Worm (Caenorhabditis elegans) whole organism, L1 larva: ENCODE data around the gene myo-3.
A peak's percentile ranks its signal among the peaks of the same experiment; 100 is the strongest.

ENCODE experiments used
- C16A3.4 ChIP-seq: fragments of 150-350 bp; optimal IDR thresholded peaks from 2 replicates; lab custom pipeline; 2014; ENCODE audit warnings: missing biosample characterization, missing genetic modification characterization
- aly-2 ChIP-seq: fragments of 150-350 bp; optimal IDR thresholded peaks from 2 replicates; lab custom pipeline; 2014; ENCODE audit warnings: missing biosample characterization, missing genetic modification characterization
- blmp-1 ChIP-seq: fragments of 150-350 bp; optimal IDR thresholded peaks from 2 replicates; lab custom pipeline; 2014; ENCODE audit warnings: missing biosample characterization, missing genetic modification characterization
- ces-1 ChIP-seq: fragments of 150-350 bp; optimal IDR thresholded peaks from 2 replicates; lab custom pipeline; 2014; ENCODE audit warnings: missing biosample characterization, missing genetic modification reagents, missing genetic modification characterization
- dpl-1 ChIP-seq, 3 experiments: fragments of 150-350 bp in 2 of 3; sonication (generic microtip) in 1 of 3; optimal IDR thresholded peaks; 2 replicates each; lab custom pipeline; 2014 to 2017; ENCODE audit warnings: missing biosample characterization in 3 of 3, missing genetic modification characterization in 3 of 3, missing genetic modification reagents in 3 of 3
- dsc-1 ChIP-seq: sonication (generic microtip); optimal IDR thresholded peaks from 2 replicates; lab custom pipeline; 2016; ENCODE audit warnings: mild to moderate bottlenecking, missing genetic modification characterization, missing compliant biosample characterization
- efl-1 ChIP-seq, 4 experiments: fragments of 150-350 bp; optimal IDR thresholded peaks in 3 of 4; peaks in 1 of 4; 1 replicate in 1 of 4; 2 replicates in 3 of 4; lab custom pipeline; 2014; ENCODE audit warnings: missing biosample characterization in 2 of 4, missing genetic modification characterization in 2 of 4, missing genetic modification reagents in 2 of 4
- efl-3 ChIP-seq: fragments of 200-800 bp; sonication (Bioruptor generic); optimal IDR thresholded peaks from 2 replicates; lab custom pipeline; 2018; ENCODE audit warnings: mild to moderate bottlenecking, missing genetic modification characterization, missing compliant biosample characterization
- egl-13 ChIP-seq: sonication (generic microtip); optimal IDR thresholded peaks from 2 replicates; lab custom pipeline; 2016; ENCODE audit warnings: missing genotype, missing genetic modification reagents, missing genetic modification characterization, missing compliant biosample characterization
- elt-2 ChIP-seq: sonication (generic microtip); optimal IDR thresholded peaks from 2 replicates; lab custom pipeline; 2016; ENCODE audit warnings: missing genetic modification characterization, mild to moderate bottlenecking, inconsistent platforms, missing compliant biosample characterization, missing genetic modification reagents
- elt-3 ChIP-seq, 6 experiments: fragments of 150-350 bp in 1 of 6; sonication (generic microtip); optimal IDR thresholded peaks; 2 replicates each; lab custom pipeline; 2017 to 2018; ENCODE audit warnings: missing biosample characterization in 6 of 6, missing genetic modification characterization in 6 of 6, inconsistent platforms in 1 of 6
- fkh-8 ChIP-seq: sonication (generic microtip); optimal IDR thresholded peaks from 2 replicates; lab custom pipeline; 2016; ENCODE audit warnings: mild to moderate bottlenecking, missing genetic modification characterization, missing compliant biosample characterization
- fos-1 ChIP-seq: fragments of 150-350 bp; optimal IDR thresholded peaks from 2 replicates; lab custom pipeline; 2014; ENCODE audit warnings: missing biosample characterization, missing genetic modification characterization
- hlh-17 ChIP-seq: fragments of 200-800 bp; sonication (Bioruptor generic); optimal IDR thresholded peaks from 2 replicates; lab custom pipeline; 2018; ENCODE audit warnings: missing genetic modification characterization, mild to moderate bottlenecking, missing compliant biosample characterization, moderate library complexity, borderline replicate concordance
- hlh-4 ChIP-seq: sonication (generic microtip); optimal IDR thresholded peaks from 2 replicates; lab custom pipeline; 2016; ENCODE audit warnings: mild to moderate bottlenecking, missing genetic modification characterization, missing compliant biosample characterization
- irx-1 ChIP-seq: sonication (generic microtip); optimal IDR thresholded peaks from 2 replicates; lab custom pipeline; 2016; ENCODE audit warnings: missing genetic modification characterization, missing compliant biosample characterization
- lin-14 ChIP-seq: fragments of 200-800 bp; sonication (Bioruptor generic); optimal IDR thresholded peaks from 2 replicates; lab custom pipeline; 2018; ENCODE audit warnings: mild to moderate bottlenecking, missing genetic modification characterization, moderate library complexity, missing compliant biosample characterization
- lin-35 ChIP-seq, 2 experiments: fragments of 150-350 bp; optimal IDR thresholded peaks; 2 replicates each; lab custom pipeline; 2014; ENCODE audit warnings: missing biosample characterization in 2 of 2, missing genetic modification characterization in 2 of 2, missing genetic modification reagents in 2 of 2
- lin-39 ChIP-seq: fragments of 150-350 bp; optimal IDR thresholded peaks from 2 replicates; lab custom pipeline; 2014; ENCODE audit warnings: missing biosample characterization, missing genetic modification reagents, missing genetic modification characterization
- lsy-2 ChIP-seq, 2 experiments: fragments of 150-350 bp; optimal IDR thresholded peaks; 2 replicates each; lab custom pipeline; 2014; ENCODE audit warnings: missing biosample characterization in 2 of 2, missing genetic modification characterization in 2 of 2
- mdl-1 ChIP-seq, 2 experiments: fragments of 150-350 bp; optimal IDR thresholded peaks; 2 replicates each; lab custom pipeline; 2014 to 2017; ENCODE audit warnings: missing biosample characterization in 2 of 2, missing genetic modification characterization in 2 of 2, inconsistent platforms in 1 of 2
- mef-2 ChIP-seq: fragments of 150-350 bp; optimal IDR thresholded peaks from 2 replicates; lab custom pipeline; 2014; ENCODE audit warnings: missing biosample characterization, missing genetic modification characterization
- mep-1 ChIP-seq: fragments of 150-350 bp; optimal IDR thresholded peaks from 2 replicates; lab custom pipeline; 2014; ENCODE audit warnings: missing biosample characterization, missing genetic modification characterization
- nhr-12 ChIP-seq: sonication (generic microtip); optimal IDR thresholded peaks from 2 replicates; lab custom pipeline; 2017; ENCODE audit warnings: missing biosample characterization, missing genetic modification characterization
- nhr-19 ChIP-seq: fragments of 200-800 bp; sonication (Bioruptor generic); conservative IDR thresholded peaks from 2 replicates; pipeline ENCODE4 v1.3.6; 2022; ENCODE audit warnings: missing genetic modification characterization, missing compliant biosample characterization
- nhr-20 ChIP-seq: sonication (generic microtip); optimal IDR thresholded peaks from 2 replicates; lab custom pipeline; 2016; ENCODE audit warnings: mild to moderate bottlenecking, missing genetic modification characterization, missing compliant biosample characterization
- nhr-28 ChIP-seq: fragments of 150-350 bp; optimal IDR thresholded peaks from 2 replicates; lab custom pipeline; 2014; ENCODE audit warnings: missing biosample characterization, missing genetic modification characterization
- nhr-47 ChIP-seq: sonication (generic microtip); optimal IDR thresholded peaks from 2 replicates; lab custom pipeline; 2016; ENCODE audit warnings: mild to moderate bottlenecking, missing genetic modification characterization, moderate library complexity, missing compliant biosample characterization
- nhr-71 ChIP-seq: sonication (generic microtip); optimal IDR thresholded peaks from 2 replicates; lab custom pipeline; 2016; ENCODE audit warnings: mild to moderate bottlenecking, missing genetic modification characterization, moderate library complexity, missing compliant biosample characterization
- nhr-77 ChIP-seq: fragments of 150-350 bp; optimal IDR thresholded peaks from 2 replicates; lab custom pipeline; 2014; ENCODE audit warnings: missing biosample characterization, missing genetic modification characterization
- nhr-90 ChIP-seq: sonication (generic microtip); optimal IDR thresholded peaks from 2 replicates; lab custom pipeline; 2016; ENCODE audit warnings: mild to moderate bottlenecking, missing genetic modification characterization, missing compliant biosample characterization; ENCODE audit not compliant: poor library complexity
- pax-3 ChIP-seq: fragments of 200-800 bp; sonication (Bioruptor generic); optimal IDR thresholded peaks from 2 replicates; lab custom pipeline; 2018; ENCODE audit warnings: mild to moderate bottlenecking, missing genetic modification characterization, moderate library complexity, missing compliant biosample characterization
- pqm-1 ChIP-seq: sonication (generic microtip); optimal IDR thresholded peaks from 3 replicates; lab custom pipeline; 2017; ENCODE audit warnings: missing biosample characterization, missing genetic modification characterization
- rnt-1 ChIP-seq: sonication (generic microtip); optimal IDR thresholded peaks from 2 replicates; lab custom pipeline; 2016; ENCODE audit warnings: mild to moderate bottlenecking, missing genetic modification characterization, moderate library complexity, missing compliant biosample characterization
- skn-1 ChIP-seq: fragments of 150-350 bp; optimal IDR thresholded peaks from 2 replicates; lab custom pipeline; 2014; ENCODE audit warnings: missing biosample characterization, missing genetic modification characterization
- snpc-4 ChIP-seq: fragments of 150-350 bp; optimal IDR thresholded peaks from 2 replicates; lab custom pipeline; 2014; ENCODE audit warnings: missing biosample characterization, missing genetic modification characterization
- snu-23 ChIP-seq: sonication (generic microtip); optimal IDR thresholded peaks from 2 replicates; lab custom pipeline; 2016; ENCODE audit warnings: missing genetic modification characterization, missing compliant biosample characterization
- sox-4 ChIP-seq: sonication (generic microtip); optimal IDR thresholded peaks from 2 replicates; lab custom pipeline; 2016; ENCODE audit warnings: missing genetic modification characterization, missing compliant biosample characterization
- sptf-1 ChIP-seq: fragments of 150-350 bp; optimal IDR thresholded peaks from 2 replicates; lab custom pipeline; 2014; ENCODE audit warnings: missing biosample characterization, missing genetic modification characterization
- swsn-7 ChIP-seq: sonication (generic microtip); optimal IDR thresholded peaks from 2 replicates; lab custom pipeline; 2016; ENCODE audit warnings: missing genetic modification characterization, missing compliant biosample characterization
- tbx-2 ChIP-seq: sonication (generic microtip); optimal IDR thresholded peaks from 2 replicates; lab custom pipeline; 2016; ENCODE audit warnings: missing genetic modification characterization, missing compliant biosample characterization
- unc-130 ChIP-seq: fragments of 150-350 bp; optimal IDR thresholded peaks from 2 replicates; lab custom pipeline; 2017; ENCODE audit warnings: missing biosample characterization, missing genetic modification characterization, inconsistent platforms
- vab-15 ChIP-seq: sonication (generic microtip); optimal IDR thresholded peaks from 2 replicates; lab custom pipeline; 2017; ENCODE audit warnings: missing genotype, mild to moderate bottlenecking, missing genetic modification characterization, missing compliant biosample characterization
- xbp-1 ChIP-seq: sonication (generic microtip); optimal IDR thresholded peaks from 2 replicates; lab custom pipeline; 2016; ENCODE audit warnings: missing genetic modification characterization, missing compliant biosample characterization
- zag-1 ChIP-seq: fragments of 150-350 bp; optimal IDR thresholded peaks from 2 replicates; lab custom pipeline; 2014; ENCODE audit warnings: missing biosample characterization, missing genetic modification characterization
- zip-4 ChIP-seq: fragments of 200-800 bp; sonication (Bioruptor generic); optimal IDR thresholded peaks from 2 replicates; lab custom pipeline; 2018; ENCODE audit warnings: mild to moderate bottlenecking, missing genetic modification characterization, moderate library complexity, missing compliant biosample characterization
- ztf-11 ChIP-seq, 2 experiments: sonication (generic microtip); optimal IDR thresholded peaks; 2 replicates each; lab custom pipeline; 2016 to 2017; ENCODE audit warnings: missing genetic modification characterization in 2 of 2, missing biosample characterization in 1 of 2, missing compliant biosample characterization in 1 of 2
- ztf-4 ChIP-seq: fragments of 150-350 bp; optimal IDR thresholded peaks from 2 replicates; lab custom pipeline; 2014; ENCODE audit warnings: missing biosample characterization, missing genetic modification characterization

myo-3 gene

DNA sequence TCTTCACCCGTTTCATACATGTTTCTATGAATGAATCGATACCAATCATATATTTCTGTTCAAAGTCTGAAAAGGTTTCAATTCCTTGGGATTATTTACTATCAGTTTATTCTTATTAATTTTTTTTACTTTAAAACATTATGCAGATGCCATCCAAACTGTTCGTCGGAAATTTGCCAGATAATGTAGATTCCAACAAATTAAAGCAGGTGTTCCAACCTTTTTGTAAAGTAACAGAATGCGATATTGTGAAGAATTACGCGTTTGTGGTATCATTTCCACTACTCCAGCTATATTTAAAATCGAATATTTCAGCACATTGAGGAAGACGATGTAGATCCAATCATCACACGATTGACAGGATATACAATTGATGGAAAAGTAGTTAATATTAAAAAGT is 42.0 kb downstream of the myo-3 start, which contains the start of gene rnp-1:
rnp-1 (plus strand) TSS at position 145 of the 400 bp plus-strand sequence.
- TF ChIP-seq efl-1 (optimal IDR thresholded peaks at IDR 0.05; lab: Kevin White, UChicago) (no peak), efl-1 (GFP tag; optimal IDR thresholded peaks at IDR 0.05 in 1 of 2; lab: Kevin White, UChicago) (peak in 1 of 2 experiments; percentile 21), lin-14 (GFP tag; lab: Kevin White, UChicago) (no peak), nhr-71 (peak; percentile 16), pax-3 (tag; lab: Kevin White, UChicago) (peak; percentile 5), nhr-28 (tag; lab: Kevin White, UChicago) (no peak)

DNA sequence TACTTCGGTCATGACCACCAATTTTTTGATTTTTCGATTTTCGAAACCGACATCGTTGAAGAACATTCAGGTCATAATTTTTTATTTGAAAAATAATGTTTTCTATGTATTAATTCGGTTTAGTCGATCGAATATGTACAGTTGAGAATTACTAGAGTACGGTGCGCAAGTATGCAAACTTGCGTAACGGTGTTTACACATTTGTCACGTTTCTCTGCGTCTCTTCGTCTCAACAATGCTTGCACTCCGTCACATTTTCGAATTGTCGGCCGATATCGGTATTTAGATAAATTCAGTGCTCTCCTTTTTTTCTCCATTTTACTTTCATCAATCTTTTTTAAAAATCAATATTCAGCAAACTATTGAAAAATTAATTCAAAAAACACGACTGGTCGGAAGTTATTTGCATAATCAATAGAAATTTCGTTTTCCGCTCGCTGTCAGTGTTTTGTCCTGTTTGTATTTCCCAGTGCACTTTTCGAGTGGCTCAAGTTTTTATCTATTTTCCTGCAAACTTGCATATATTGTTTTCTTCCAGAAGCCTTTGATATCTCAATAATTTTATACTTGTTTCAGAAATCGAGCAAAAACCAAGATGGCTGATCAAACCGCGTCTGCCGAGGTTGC is 43.1 kb downstream of the myo-3 start, which contains the start of gene dpy-30:
dpy-30 (plus strand) TSS at position 577 of the 627 bp plus-strand sequence.
- TF ChIP-seq sptf-1 (tag; lab: Kevin White, UChicago) (no peak), snu-23 (GFP tag; lab: Kevin White, UChicago) (peak; percentile 79), mdl-1 (tag; optimal IDR thresholded peaks at IDR 0.05; lab: Kevin White, UChicago) (peak in 1 of 2 experiments; percentile 32), zip-4 (GFP tag; lab: Kevin White, UChicago) (peak; percentile 26), dpl-1 (GFP tag; optimal IDR thresholded peaks at IDR 0.05; lab: Kevin White, UChicago) (peak; percentile 68 to 80 (median 78)), ztf-4 (peak; percentile 4), elt-3 (tag; optimal IDR thresholded peaks at IDR 0.05; lab: Kevin White, UChicago) (peak in 2 of 6 experiments; percentile 10 to 22), mef-2 (tag; lab: Kevin White, UChicago) (no peak), efl-3 (GFP tag; lab: Kevin White, UChicago) (no peak), ztf-11 (tag; optimal IDR thresholded peaks at IDR 0.05; lab: Kevin White, UChicago) (peak in 1 of 2 experiments; percentile 19), zag-1 (no peak), skn-1 (tag; lab: Kevin White, UChicago) (no peak), nhr-90 (tag; lab: Kevin White, UChicago) (peak; percentile 59), ces-1 (GFP tag; lab: Kevin White, UChicago) (no peak), fos-1 (tag; lab: Kevin White, UChicago) (peak; percentile 7), elt-2 (tag; lab: Kevin White, UChicago) (peak; percentile 13), snpc-4 (tag; lab: Kevin White, UChicago) (peak; percentile 70), xbp-1 (tag; lab: Kevin White, UChicago) (peak; percentile 59), lin-35 (GFP tag; optimal IDR thresholded peaks at IDR 0.05; lab: Kevin White, UChicago) (peak; percentile 79 to 87), C16A3.4 (tag; lab: Kevin White, UChicago) (peak; percentile 64), aly-2 (tag; lab: Kevin White, UChicago) (peak; percentile 3), egl-13 (tag; lab: Kevin White, UChicago) (peak; percentile 37), hlh-17 (GFP tag; lab: Kevin White, UChicago) (no peak), pqm-1 (tag; lab: Kevin White, UChicago) (no peak), nhr-77 (tag; lab: Kevin White, UChicago) (peak; percentile 41), fkh-8 (tag; lab: Kevin White, UChicago) (peak; percentile 31), sox-4 (no peak), nhr-71 (peak; percentile 75), tbx-2 (peak; percentile 61), vab-15 (tag; lab: Kevin White, UChicago) (no peak), lsy-2 (tag; optimal IDR thresholded peaks at IDR 0.05; lab: Kevin White, UChicago) (peak; percentile 94 to 98), nhr-12 (tag; lab: Kevin White, UChicago) (no peak), hlh-4 (no peak), irx-1 (tag; lab: Kevin White, UChicago) (peak; percentile 31), efl-1 (optimal IDR thresholded peaks at IDR 0.05; lab: Kevin White, UChicago) (peak; percentile 79 to 84), efl-1 (GFP tag; optimal IDR thresholded peaks at IDR 0.05 in 1 of 2; lab: Kevin White, UChicago) (peak; percentile 80 to 98), nhr-19 (peak; percentile 59; the same call in 1 of the 2 replicates), dsc-1 (tag; lab: Kevin White, UChicago) (peak; percentile 64), mep-1 (tag; lab: Kevin White, UChicago) (peak; percentile 88), lin-39 (tag; lab: Kevin White, UChicago) (no peak), swsn-7 (peak; percentile 73), pax-3 (tag; lab: Kevin White, UChicago) (no peak), blmp-1 (tag; lab: Kevin White, UChicago) (peak; percentile 49), rnt-1 (tag; lab: Kevin White, UChicago) (peak; percentile 74), nhr-20 (tag; lab: Kevin White, UChicago) (peak; percentile 75), nhr-47 (tag; lab: Kevin White, UChicago) (peak; percentile 72), unc-130 (tag; lab: Kevin White, UChicago) (peak; percentile 75)
